Worm (Caenorhabditis elegans): ENCODE results near the gene ZK185.5.

DNA sequence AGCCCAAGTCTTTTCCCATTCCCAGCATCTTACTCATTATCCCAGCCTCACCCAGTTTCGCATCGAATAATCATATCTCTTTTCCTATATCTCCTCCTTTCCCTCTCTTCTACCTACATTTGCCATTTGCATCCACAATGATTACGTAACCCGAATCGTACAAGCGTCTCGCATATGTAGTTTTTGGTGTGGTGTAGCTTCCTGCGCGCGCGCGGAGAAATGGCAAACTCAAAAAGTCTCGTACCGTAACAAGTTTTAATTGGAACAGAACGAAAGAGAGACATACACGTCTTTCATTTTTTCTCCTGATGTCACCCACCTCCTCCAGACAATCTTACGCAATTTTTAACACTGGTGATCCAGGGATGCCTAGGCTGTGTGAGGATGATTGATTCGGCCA, 19.7 kb downstream of the ZK185.5 start:
- TF ChIP-seq F49E8.2 (tag; optimal IDR thresholded peaks at IDR 0.05; ENCODE audit: insufficient read depth) (no peak), nfya-1 (tag; optimal IDR thresholded peaks at IDR 0.05; ENCODE audit: borderline replicate concordance, insufficient read depth) (no peak), pha-4 (tag; optimal IDR thresholded peaks at IDR 0.05) (no peak), rec-8 (tag; optimal IDR thresholded peaks at IDR 0.05) (no peak), T07F8.4 (tag; optimal IDR thresholded peaks at IDR 0.05) (no peak), ama-1 (optimal IDR thresholded peaks at IDR 0.05) (no peak), ama-1 (GFP tag; optimal IDR thresholded peaks at IDR 0.05) (no peak), attf-5 (GFP tag; optimal IDR thresholded peaks at IDR 0.05) (no peak)

All from whole organism, young adult.